Worm (Caenorhabditis elegans) whole organism, L3 larva: ENCODE measurements around the gene B0198.2.
A peak's percentile ranks its signal among the peaks of the same experiment; 100 is the strongest.

Source experiments
- aly-2 ChIP-seq: fragments of 150-350 bp; optimal IDR thresholded peaks from 2 replicates; lab custom pipeline; 2014; ENCODE audit warnings: missing biosample characterization, missing genetic modification characterization
- fkh-10 ChIP-seq: sonication (generic microtip); optimal IDR thresholded peaks from 2 replicates; lab custom pipeline; 2017; ENCODE audit warnings: missing biosample characterization, missing genetic modification reagents, missing genetic modification characterization
- nhr-11 ChIP-seq: fragments of 150-350 bp; optimal IDR thresholded peaks from 2 replicates; lab custom pipeline; 2014; ENCODE audit warnings: missing biosample characterization, missing genetic modification characterization
- nhr-25 ChIP-seq: sonication (generic microtip); optimal IDR thresholded peaks from 2 replicates; lab custom pipeline; 2017; ENCODE audit warnings: missing biosample characterization, missing genetic modification characterization
- nhr-76 ChIP-seq: fragments of 150-350 bp; sonication (generic microtip); optimal IDR thresholded peaks from 5 replicates; lab custom pipeline; 2014; ENCODE audit warnings: missing biosample characterization, missing genetic modification characterization
- skn-1 ChIP-seq: fragments of 150-350 bp; optimal IDR thresholded peaks from 2 replicates; lab custom pipeline; 2014; ENCODE audit warnings: missing biosample characterization, missing genetic modification characterization
- unc-39 ChIP-seq: sonication (generic microtip); optimal IDR thresholded peaks from 4 replicates; lab custom pipeline; 2017; ENCODE audit warnings: missing biosample characterization, missing genetic modification characterization

DNA sequence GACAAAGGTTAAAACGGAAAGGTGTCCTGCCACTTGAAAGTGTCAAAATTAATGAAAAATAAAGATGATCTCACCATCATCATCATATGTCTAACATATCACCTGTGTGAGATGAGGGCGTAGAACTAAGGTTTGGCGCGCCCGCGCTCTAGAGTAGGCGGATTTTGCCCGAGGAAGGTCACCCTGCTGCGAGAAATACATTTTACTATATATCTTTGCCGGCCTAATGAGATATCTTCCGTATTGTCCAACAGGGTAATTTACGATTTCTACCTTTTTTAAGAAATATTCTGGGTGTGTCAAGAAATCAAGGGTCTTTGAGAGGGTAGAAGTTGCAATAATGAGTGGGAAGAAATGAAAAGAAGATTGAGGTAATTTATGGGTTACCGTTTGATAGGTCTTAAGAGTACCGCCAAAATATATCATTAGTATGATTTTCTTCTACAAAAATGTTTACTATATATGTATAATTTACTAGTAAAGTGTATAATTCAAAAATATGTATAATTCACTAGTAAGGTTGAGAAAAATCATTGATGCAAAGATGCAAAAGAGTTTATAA is 17.6 kb upstream of the B0198.2 start:
- TF ChIP-seq aly-2 (no peak), nhr-25 (tag; lab: Kevin White, UChicago) (peak; percentile 29), skn-1 (tag; lab: Kevin White, UChicago) (no peak), unc-39 (tag; lab: Kevin White, UChicago) (no peak), nhr-76 (tag; lab: Kevin White, UChicago) (no peak), nhr-11 (tag; lab: Kevin White, UChicago) (no peak), fkh-10 (GFP tag; lab: Kevin White, UChicago) (no peak)
